Fruit fly (Drosophila melanogaster) whole organism, pupa: ENCODE results near the gene CG15172.

ENCODE experiments used
- CG12605 ChIP-seq: fragments of 200-800 bp; sonication (Bioruptor generic); IDR thresholded peaks from 2 replicates; pipeline ENCODE4 v1.3.6; 2022; ENCODE audit warnings: missing biosample characterization, missing genetic modification characterization
- CG13204 ChIP-seq: fragments of 200-800 bp; sonication (Bioruptor generic); optimal IDR thresholded peaks from 2 replicates; lab custom pipeline; 2018; ENCODE audit warnings: missing biosample characterization, mild to moderate bottlenecking, missing genetic modification characterization, moderate library complexity
- CG15710 ChIP-seq: fragments of 200-800 bp; sonication (Bioruptor generic); optimal IDR thresholded peaks from 2 replicates; lab custom pipeline; 2018; ENCODE audit warnings: missing biosample characterization, mild to moderate bottlenecking, missing genetic modification characterization, moderate library complexity
- CG8301 ChIP-seq: fragments of 200-800 bp; sonication (Bioruptor generic); optimal IDR thresholded peaks from 2 replicates; lab custom pipeline; 2018; ENCODE audit warnings: missing biosample characterization, mild to moderate bottlenecking, missing genetic modification characterization
- EcR ChIP-seq: fragments of 200-800 bp; sonication (Bioruptor generic); optimal IDR thresholded peaks from 3 replicates; lab custom pipeline; 2019; ENCODE audit warnings: missing biosample characterization, missing genetic modification characterization, mild to moderate bottlenecking, moderate library complexity, missing genetic modification reagents
- Pif1A ChIP-seq: fragments of 200-800 bp; sonication (Bioruptor generic); optimal IDR thresholded peaks from 3 replicates; lab custom pipeline; 2016; ENCODE audit warnings: missing biosample characterization, missing genetic modification characterization
- Snoo ChIP-seq: fragments of 200-800 bp; sonication (Bioruptor generic); optimal IDR thresholded peaks from 3 replicates; lab custom pipeline; 2017; ENCODE audit warnings: missing biosample characterization, mild to moderate bottlenecking, missing genetic modification characterization, inconsistent platforms
- gl ChIP-seq: fragments of 200-800 bp; sonication (Bioruptor generic); optimal IDR thresholded peaks from 2 replicates; lab custom pipeline; 2018; ENCODE audit warnings: missing biosample characterization, mild to moderate bottlenecking, missing genetic modification characterization
- rn ChIP-seq: fragments of 200-800 bp; sonication (Bioruptor generic); IDR thresholded peaks from 2 replicates; pipeline ENCODE4 v1.3.6; 2022; ENCODE audit warnings: missing biosample characterization, missing genetic modification characterization

DNA sequence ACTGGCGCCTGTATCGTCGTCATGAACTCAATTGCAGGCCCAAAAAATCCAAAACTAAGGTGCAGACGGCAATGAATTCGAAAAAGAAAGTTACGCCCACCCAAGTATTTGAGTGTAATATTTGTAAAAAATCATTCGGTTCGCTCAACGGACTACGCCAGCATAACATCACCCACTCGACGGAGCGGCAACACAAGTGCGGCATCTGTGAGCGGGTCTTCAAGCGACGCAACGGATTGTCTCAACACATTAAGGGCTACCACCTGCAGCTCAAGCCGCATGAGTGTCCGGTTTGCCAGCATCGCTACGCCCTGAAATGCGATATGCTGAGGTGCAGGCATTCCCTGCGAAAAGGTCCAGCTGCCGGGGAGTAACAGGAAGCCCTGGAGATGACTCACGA is 45.5 kb upstream of the CG15172 start:
- no peak for TF ChIP-seq Pif1A (GFP tag; lab: Kevin White, UChicago)
- TF ChIP-seq Snoo (tag; lab: Kevin White, UChicago), result no peak
- TF ChIP-seq gl (tag; lab: Kevin White, UChicago), result no peak
- no peak for TF ChIP-seq CG15710 (tag; lab: Kevin White, UChicago)
- TF ChIP-seq CG13204 (GFP tag; lab: Kevin White, UChicago), result no peak
- TF ChIP-seq CG12605 (GFP tag; lab: Robert Waterston, UW), result no peak
- no peak for TF ChIP-seq rn (GFP tag; lab: Robert Waterston, UW)
- no peak for TF ChIP-seq CG8301 (tag; lab: Kevin White, UChicago)
- TF ChIP-seq EcR (GFP tag; lab: Kevin White, UChicago), result no peak
